Fruit fly (Drosophila melanogaster): ENCODE measurements around the gene CG10919.

Gene CG10919

dm6 chr3R:7757822-7758221, at the start of gene CG10919:
Gene CG10919, plus strand, starts transcription at chr3R:7758122.
- TF ChIP-seq noc (tag; optimal IDR thresholded peaks at IDR 0.05) = no peak

dm6 chr3R:7719990-7720389, 37.9 kb upstream of the CG10919 start:
- TF ChIP-seq noc (tag; optimal IDR thresholded peaks at IDR 0.05) = no peak

DNA sequence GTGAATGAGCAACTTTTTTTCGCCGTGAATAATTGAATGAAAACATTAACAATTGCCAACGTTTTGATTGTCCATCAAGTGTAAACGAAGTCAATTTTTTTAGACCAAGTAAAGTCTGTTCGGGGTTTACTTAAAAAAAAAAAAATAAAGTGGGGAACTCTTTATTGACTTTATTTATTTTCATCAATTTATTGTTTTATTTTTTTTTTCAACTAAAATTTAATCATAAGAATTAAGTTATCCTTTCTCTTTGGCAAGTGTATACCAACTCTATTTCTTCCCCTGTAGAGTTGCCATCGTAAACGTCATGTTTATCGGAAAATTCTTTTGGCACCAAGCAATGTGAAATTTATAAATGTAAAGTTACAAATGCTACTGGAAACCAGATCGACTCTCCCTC, 35.8 kb upstream of the CG10919 start, which contains the start of gene CG2616:
CG2616 (plus strand) TSS at position 301 of the 400 bp plus-strand sequence.
- no peak for TF ChIP-seq noc (tag; optimal IDR thresholded peaks at IDR 0.05)

DNA sequence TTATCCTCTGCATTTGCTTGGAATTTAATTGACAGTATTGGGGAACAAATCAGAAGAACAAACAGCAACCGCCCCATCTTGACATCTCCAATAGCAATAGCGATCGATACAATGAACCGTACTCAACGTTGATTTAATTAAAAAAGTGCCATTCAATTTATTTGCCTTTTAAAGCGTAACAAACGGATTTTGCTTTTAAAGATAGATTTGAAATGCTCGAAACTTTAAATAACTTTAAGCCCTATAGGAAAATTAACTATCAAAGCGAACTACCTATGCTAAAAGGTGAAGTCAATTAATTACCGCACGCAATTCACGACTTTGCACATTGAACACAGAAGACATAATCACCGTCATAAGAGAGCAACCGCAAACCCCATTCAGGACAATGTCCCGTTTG, 18.5 kb upstream of the CG10919 start, which contains the start of gene CG43254:
CG43254 (minus strand) TSS at position 101 of the 400 bp plus-strand sequence.
- TF ChIP-seq noc (tag; optimal IDR thresholded peaks at IDR 0.05) = no peak

dm6 chr3R:7749993-7750392, 7.9 kb upstream of the CG10919 start, which contains the start of gene pyd3:
Gene pyd3, minus strand, starts transcription at chr3R:7750079.
- TF ChIP-seq noc (tag; optimal IDR thresholded peaks at IDR 0.05) = no peak

DNA sequence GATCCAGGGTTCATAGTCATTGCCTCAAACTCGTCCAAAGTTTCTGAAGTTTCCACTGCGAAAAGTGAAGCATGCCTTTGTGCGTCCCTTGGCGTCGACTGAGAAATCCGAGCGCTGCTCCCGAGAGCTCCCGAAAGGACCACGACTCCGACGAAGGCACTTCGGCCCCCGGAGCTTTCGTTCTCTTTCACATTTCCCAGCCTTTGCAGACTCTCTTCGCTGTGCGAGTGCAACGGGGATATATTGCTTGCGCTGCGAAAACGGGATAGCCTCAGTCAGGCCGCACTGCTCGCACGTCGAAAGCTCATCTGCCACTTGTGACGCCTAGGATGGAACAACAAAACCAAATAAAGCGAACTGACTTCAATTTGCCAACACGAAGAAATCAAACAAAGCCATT, 4.4 kb upstream of the CG10919 start:
- TF ChIP-seq noc (tag; optimal IDR thresholded peaks at IDR 0.05) = no peak

- TF ChIP-seq noc (tag; optimal IDR thresholded peaks at IDR 0.05) = no peak
Observed at dm6 chr3R:7759486-7759885, 1.6 kb downstream of the CG10919 start, which contains the start of gene Sp7. Gene Sp7, plus strand, starts transcription at chr3R:7759786.

- TF ChIP-seq noc (tag; optimal IDR thresholded peaks at IDR 0.05) = no peak
Observed at dm6 chr3R:7760970-7761558, 3.1 kb downstream of the CG10919 start.

DNA sequence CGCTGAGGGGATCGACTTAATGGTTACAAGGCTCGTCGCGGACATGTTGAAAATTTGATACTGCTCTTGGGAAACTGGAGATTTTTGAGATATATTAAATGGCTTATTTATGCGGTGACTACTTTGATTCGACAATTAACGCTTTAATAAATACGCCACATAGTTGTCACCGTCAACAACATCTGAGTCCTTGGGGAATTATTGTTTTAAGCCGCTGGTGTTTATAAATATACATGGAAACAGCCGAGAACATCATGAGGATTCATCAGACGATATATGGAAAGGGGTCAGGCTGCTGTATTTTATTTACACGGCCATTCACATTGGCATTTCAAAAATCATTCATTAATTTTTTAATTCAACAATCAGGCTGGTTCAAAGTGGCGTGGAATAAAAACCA, 13.7 kb downstream of the CG10919 start, which contains the start of gene CG11286:
CG11286 (minus strand) TSS at position 101 of the 400 bp plus-strand sequence.
- TF ChIP-seq noc (tag; optimal IDR thresholded peaks at IDR 0.05) = no peak

DNA sequence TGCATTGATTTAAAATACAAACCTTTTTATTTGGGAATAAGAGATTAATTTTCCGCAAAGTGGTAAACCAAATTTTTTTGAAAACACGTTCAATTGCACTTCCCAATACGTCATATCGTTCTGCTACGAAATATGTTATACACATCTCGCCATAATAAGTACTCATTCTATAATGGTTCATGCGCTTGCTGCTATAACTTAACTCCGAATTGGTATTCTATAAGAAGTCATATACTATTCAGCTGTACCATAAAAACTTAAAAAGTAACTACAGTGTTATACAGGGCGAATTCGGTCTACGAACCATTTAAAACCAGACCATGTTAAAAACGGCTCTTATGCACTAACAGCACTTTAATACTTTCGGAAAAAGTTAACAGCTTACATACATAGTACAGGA, 21.7 kb downstream of the CG10919 start:
- no peak for TF ChIP-seq noc (tag; optimal IDR thresholded peaks at IDR 0.05)

DNA sequence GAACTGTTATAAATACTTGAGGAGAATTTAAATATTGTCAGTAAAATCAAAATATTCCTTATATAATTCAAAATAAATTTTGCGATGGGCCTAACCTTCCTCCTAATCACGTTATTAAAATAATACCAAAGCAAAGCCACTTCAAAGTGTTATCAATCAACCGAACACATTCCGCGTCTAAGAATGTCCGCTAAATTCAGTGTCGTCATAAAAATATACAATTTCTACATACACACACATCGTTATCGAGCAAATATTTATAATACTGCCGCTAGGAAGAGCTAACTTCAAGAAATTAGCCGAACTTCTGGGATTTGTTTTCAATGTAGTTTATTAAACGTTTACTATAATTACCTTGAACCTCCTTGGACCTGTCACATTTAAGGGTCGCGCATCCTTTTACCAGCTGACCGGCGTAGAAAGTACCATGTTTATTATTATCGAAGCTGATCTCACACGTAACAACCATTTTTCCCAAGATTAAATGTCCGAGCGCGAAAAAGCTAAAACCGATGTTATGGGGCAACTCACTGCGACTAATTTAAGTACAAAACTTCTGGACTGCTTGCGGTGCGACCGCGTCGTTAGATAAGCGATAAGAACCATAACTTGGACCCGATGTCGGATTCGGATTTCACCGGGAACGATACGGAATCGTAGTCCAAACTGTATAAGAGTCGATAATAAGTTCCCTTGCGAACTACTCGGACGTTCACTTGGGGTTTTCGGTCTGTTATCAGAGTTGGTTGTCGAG, 25.2 kb downstream of the CG10919 start, which contains the start of gene CG18747:
CG18747 (minus strand) TSS at position 514 of the 754 bp plus-strand sequence.
- peak; percentile 11 for TF ChIP-seq noc (tag; optimal IDR thresholded peaks at IDR 0.05)

DNA sequence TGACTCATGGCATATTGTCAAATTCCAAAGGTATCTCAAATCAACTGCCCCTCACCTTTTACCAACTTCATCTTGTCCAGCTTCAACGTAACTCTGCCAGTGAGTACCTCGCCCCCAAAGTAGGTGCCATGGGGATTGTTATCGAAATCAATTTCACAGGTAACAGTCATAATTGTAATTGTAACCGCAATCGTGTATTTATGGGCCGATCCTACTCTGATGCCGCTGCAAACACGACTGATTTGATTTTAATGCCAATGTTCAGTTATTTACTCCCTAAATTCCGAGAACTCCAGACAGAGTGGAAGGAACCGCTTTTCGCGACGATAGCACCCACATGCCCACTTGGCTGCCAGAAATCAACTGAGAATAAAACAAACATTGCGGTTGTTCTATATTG, 27.9 kb downstream of the CG10919 start, which contains the start of gene CG18745:
CG18745 (minus strand) TSS at position 336 of the 400 bp plus-strand sequence.
- TF ChIP-seq noc (tag; optimal IDR thresholded peaks at IDR 0.05) = peak; percentile 41

- TF ChIP-seq noc (tag; optimal IDR thresholded peaks at IDR 0.05) = peak; percentile 20
Observed at dm6 chr3R:7787899-7788298, 30.0 kb downstream of the CG10919 start, which contains the start of gene CG18748. Gene CG18748, minus strand, starts transcription at chr3R:7787923.

DNA sequence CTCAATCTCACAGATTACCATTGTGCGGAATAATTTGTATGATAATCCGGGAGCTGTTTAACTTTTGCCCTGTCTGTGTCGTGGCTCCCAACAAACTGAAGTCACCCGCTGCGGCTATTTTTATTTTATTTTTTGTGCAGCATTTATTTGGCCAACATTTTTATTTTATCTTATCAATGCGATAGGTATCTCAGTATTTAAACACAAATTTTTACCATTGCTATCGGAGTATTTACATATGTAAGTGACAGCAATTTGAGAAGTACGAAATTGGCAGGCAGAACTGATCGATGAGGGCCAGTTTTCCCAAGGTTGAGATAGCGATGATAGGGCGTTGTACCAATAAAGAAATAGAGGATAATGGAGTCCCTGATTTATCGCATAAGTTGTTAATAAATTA, 32.2 kb downstream of the CG10919 start, which contains the start of gene CG18746:
CG18746 (minus strand) TSS at position 101 of the 400 bp plus-strand sequence.
- no peak for TF ChIP-seq noc (tag; optimal IDR thresholded peaks at IDR 0.05)

- TF ChIP-seq noc (tag; optimal IDR thresholded peaks at IDR 0.05) = peak; percentile 44
Observed at dm6 chr3R:7790583-7791034, 32.7 kb downstream of the CG10919 start, which contains the start of gene CG10086. Gene CG10086, plus strand, starts transcription at chr3R:7790633.

DNA sequence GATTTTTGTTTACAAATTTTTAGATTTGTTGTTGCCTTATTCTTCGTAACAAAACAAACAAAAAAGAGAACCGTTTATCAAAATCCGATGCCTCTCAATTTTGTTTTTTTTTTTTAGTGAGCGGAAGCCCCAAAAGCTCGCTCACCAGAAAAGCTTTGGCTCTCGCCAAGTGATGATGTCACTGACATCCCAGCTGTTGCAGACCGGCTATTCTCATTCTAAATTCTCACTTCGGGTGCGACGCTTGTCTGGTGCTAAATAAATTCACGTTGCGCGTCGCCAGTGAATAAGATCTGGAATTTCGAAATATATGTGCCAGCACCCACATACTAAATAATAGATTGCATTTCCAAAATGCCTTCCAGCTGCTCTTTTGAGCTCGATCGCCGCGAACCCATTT, 35.9 kb downstream of the CG10919 start, which contains the start of gene CG2641:
CG2641 (plus strand) TSS at position 215 of the 400 bp plus-strand sequence.
- TF ChIP-seq noc (tag; optimal IDR thresholded peaks at IDR 0.05) = peak; percentile 17
